Fruit fly (Drosophila melanogaster): ENCODE results near the gene Cad89D.

dm6 chr3R:16525555-16525954 is 30.3 kb upstream of the Cad89D start:
- TF ChIP-seq psq (optimal IDR thresholded peaks at IDR 0.05) (no peak), Myc (optimal IDR thresholded peaks at IDR 0.05) (no peak), ttk (optimal IDR thresholded peaks at IDR 0.05) (no peak)

All from Kc167 (cell line).